Worm (Caenorhabditis elegans): ENCODE measurements around the gene C55A1.7.
A peak's percentile ranks its signal among the peaks of the same experiment; 100 is the strongest.

C55A1.7 gene

ce11 chrV:15647536-15648085 is at the start of gene C55A1.7, which contains the start of gene C55A1.6:
TSS of gene C55A1.7 (minus strand) at chrV:15647636.
TSS of gene C55A1.6 (plus strand) at chrV:15648035.
- TF ChIP-seq pha-4 (tag; optimal IDR thresholded peaks at IDR 0.05) = peak; percentile 10

ce11 chrV:15693682-15694081 is 46.2 kb upstream of the C55A1.7 start, which contains the start of gene nhr-198:
TSS of gene nhr-198 (plus strand) at chrV:15693994.
- TF ChIP-seq lsy-2 (tag; optimal IDR thresholded peaks at IDR 0.05) = no peak

ce11 chrV:15689952-15690351 is 42.5 kb upstream of the C55A1.7 start, which contains the start of gene nhr-268:
TSS of gene nhr-268 (plus strand) at chrV:15690252.
- no peak for TF ChIP-seq nhr-237 (tag; optimal IDR thresholded peaks at IDR 0.05)
- no peak for TF ChIP-seq mep-1 (tag; optimal IDR thresholded peaks at IDR 0.05)
- TF ChIP-seq mab-5 (tag; optimal IDR thresholded peaks at IDR 0.05) = no peak
- TF ChIP-seq ces-1 (GFP tag; optimal IDR thresholded peaks at IDR 0.05) = no peak
- TF ChIP-seq hlh-1 (tag; optimal IDR thresholded peaks at IDR 0.05) = no peak

- no peak for TF ChIP-seq sptf-1 (tag; optimal IDR thresholded peaks at IDR 0.05)
- no peak for TF ChIP-seq bed-3 (GFP tag; optimal IDR thresholded peaks at IDR 0.05)
- TF ChIP-seq ces-1 (GFP tag; optimal IDR thresholded peaks at IDR 0.05) = no peak
- no peak for TF ChIP-seq tbx-8 (GFP tag; optimal IDR thresholded peaks at IDR 0.05)
- TF ChIP-seq sem-2 (GFP tag; optimal IDR thresholded peaks at IDR 0.05) = no peak
- TF ChIP-seq cnd-1 (tag; optimal IDR thresholded peaks at IDR 0.05) = no peak
- no peak for TF ChIP-seq drap-1 (GFP tag; optimal IDR thresholded peaks at IDR 0.05)
- no peak for TF ChIP-seq unc-120 (tag; optimal IDR thresholded peaks at IDR 0.05; ENCODE audit: poor library complexity, severe bottlenecking)
- no peak for TF ChIP-seq pha-4 (tag; optimal IDR thresholded peaks at IDR 0.05)
- TF ChIP-seq mab-5 (tag; optimal IDR thresholded peaks at IDR 0.05) = no peak
These were observed 40.2 kb upstream of the C55A1.7 start, which contains the start of gene nhr-197 for ce11 chrV:15687660-15688059. TSS of gene nhr-197 (plus strand) at chrV:15687960.

ce11 chrV:15685599-15685998 is 38.2 kb upstream of the C55A1.7 start, which contains the start of gene nhr-196:
TSS of gene nhr-196 (plus strand) at chrV:15685716.
- TF ChIP-seq bed-3 (GFP tag; optimal IDR thresholded peaks at IDR 0.05) (no peak), zip-8 (tag; optimal IDR thresholded peaks at IDR 0.05) (no peak)

ce11 chrV:15677222-15677621 is 29.8 kb upstream of the C55A1.7 start, which contains the start of gene nhr-52:
TSS of gene nhr-52 (plus strand) at chrV:15677522.
- TF ChIP-seq ceh-83 (GFP tag; optimal IDR thresholded peaks at IDR 0.05) = no peak
- no peak for TF ChIP-seq nhr-2 (tag; optimal IDR thresholded peaks at IDR 0.05)
- no peak for TF ChIP-seq blmp-1 (tag; optimal IDR thresholded peaks at IDR 0.05)
- no peak for TF ChIP-seq nhr-76 (tag; optimal IDR thresholded peaks at IDR 0.05)
- no peak for TF ChIP-seq nhr-12 (tag; optimal IDR thresholded peaks at IDR 0.05)

ce11 chrV:15674899-15675298 is 27.5 kb upstream of the C55A1.7 start:
- TF ChIP-seq elt-1 (tag; optimal IDR thresholded peaks at IDR 0.05; ENCODE audit: borderline replicate concordance, insufficient read depth) (no peak), ceh-43 (GFP tag; optimal IDR thresholded peaks at IDR 0.05) (no peak), nhr-12 (tag; optimal IDR thresholded peaks at IDR 0.05) (no peak), nhr-2 (tag; optimal IDR thresholded peaks at IDR 0.05) (no peak), nhr-76 (tag; optimal IDR thresholded peaks at IDR 0.05) (no peak), ceh-39 (tag; optimal IDR thresholded peaks at IDR 0.05) (no peak), elt-3 (tag; optimal IDR thresholded peaks at IDR 0.05) (no peak), drap-1 (GFP tag; optimal IDR thresholded peaks at IDR 0.05) (no peak), nhr-237 (tag; optimal IDR thresholded peaks at IDR 0.05) (no peak), unc-62 (GFP tag; optimal IDR thresholded peaks at IDR 0.05) (no peak), unc-39 (tag; optimal IDR thresholded peaks at IDR 0.05) (no peak), ham-2 (GFP tag; optimal IDR thresholded peaks at IDR 0.05) (no peak), mep-1 (tag; optimal IDR thresholded peaks at IDR 0.05) (no peak), mls-2 (tag; optimal IDR thresholded peaks at IDR 0.05) (no peak), zip-8 (tag; optimal IDR thresholded peaks at IDR 0.05) (no peak), M03D4.4 (tag; optimal IDR thresholded peaks at IDR 0.05) (no peak), lin-13 (tag; optimal IDR thresholded peaks at IDR 0.05) (no peak)
